Worm (Caenorhabditis elegans): ENCODE data around the gene K12H4.5.

The K12H4.5 gene

ce11 chrIII:8013582-8013981, 30.7 kb upstream of the K12H4.5 start:
- TF ChIP-seq die-1 (tag; optimal IDR thresholded peaks at IDR 0.05) (no peak), ceh-100 (GFP tag; IDR thresholded peaks at IDR 0.05) (no peak), F49E8.2 (tag; optimal IDR thresholded peaks at IDR 0.05; ENCODE audit: insufficient read depth) (no peak), F39B2.1 (GFP tag; IDR thresholded peaks at IDR 0.05) (no peak), ceh-79 (tag; optimal IDR thresholded peaks at IDR 0.05) (no peak), F55B11.4 (tag; optimal IDR thresholded peaks at IDR 0.05; ENCODE audit: borderline replicate concordance, insufficient read depth) (no peak), fkh-3 (tag; optimal IDR thresholded peaks at IDR 0.05) (no peak), sdz-38 (tag; optimal IDR thresholded peaks at IDR 0.05) (no peak), bed-1 (GFP tag; IDR thresholded peaks at IDR 0.05) (no peak), nfya-2 (GFP tag; IDR thresholded peaks at IDR 0.05) (no peak), athp-1 (tag; optimal IDR thresholded peaks at IDR 0.05) (peak; percentile 31), K11D2.4 (GFP tag; IDR thresholded peaks at IDR 0.05) (no peak), F33H1.4 (GFP tag; IDR thresholded peaks at IDR 0.05) (no peak), snpc-3.4 (tag; optimal IDR thresholded peaks at IDR 0.05) (no peak), unc-62 (GFP tag; optimal IDR thresholded peaks at IDR 0.05) (no peak), hmg-20 (GFP tag; IDR thresholded peaks at IDR 0.05) (no peak), B0035.1 (tag; optimal IDR thresholded peaks at IDR 0.05) (no peak), unc-130 (GFP tag; optimal IDR thresholded peaks at IDR 0.05) (peak; percentile 3), bed-2 (GFP tag; IDR thresholded peaks at IDR 0.05) (no peak), B0336.3 (GFP tag; IDR thresholded peaks at IDR 0.05) (no peak), F22D6.2 (tag; optimal IDR thresholded peaks at IDR 0.05) (no peak), let-607 (tag; optimal IDR thresholded peaks at IDR 0.05) (no peak), dpl-1 (GFP tag; optimal IDR thresholded peaks at IDR 0.05) (no peak), aptf-2 (GFP tag; conservative IDR thresholded peaks at IDR 0.05) (no peak), ceh-40 (GFP tag; IDR thresholded peaks at IDR 0.05) (no peak), madf-6 (GFP tag; IDR thresholded peaks at IDR 0.05) (0 out of 2 replicates have a peak, but pooled peaks have one; percentile 23), F10E7.11 (tag; optimal IDR thresholded peaks at IDR 0.05) (no peak), somi-1 (GFP tag; optimal IDR thresholded peaks at IDR 0.05) (no peak), xnd-1 (tag; optimal IDR thresholded peaks at IDR 0.05) (no peak), him-1 (tag; optimal IDR thresholded peaks at IDR 0.05) (peak; percentile 91), madf-3 (GFP tag; IDR thresholded peaks at IDR 0.05) (no peak), D2030.7 (GFP tag; IDR thresholded peaks at IDR 0.05) (no peak), egl-18 (GFP tag; IDR thresholded peaks at IDR 0.05) (no peak), snpc-1.3 (tag; optimal IDR thresholded peaks at IDR 0.05; ENCODE audit: insufficient read depth) (no peak), nhr-120 (GFP tag; IDR thresholded peaks at IDR 0.05) (no peak), B0261.1 (tag; optimal IDR thresholded peaks at IDR 0.05) (no peak), nhr-90 (tag; optimal IDR thresholded peaks at IDR 0.05) (no peak), zfh-2 (GFP tag; conservative IDR thresholded peaks at IDR 0.05) (no peak), hrde-1 (tag; optimal IDR thresholded peaks at IDR 0.05; ENCODE audit: borderline replicate concordance) (peak; percentile 25), attf-3 (GFP tag; conservative IDR thresholded peaks at IDR 0.05) (no peak), gei-17 (GFP tag; optimal IDR thresholded peaks at IDR 0.05) (no peak), nhr-27 (tag; optimal IDR thresholded peaks at IDR 0.05) (no peak), ztf-22 (GFP tag; optimal IDR thresholded peaks at IDR 0.05) (no peak)
